Worm (Caenorhabditis elegans) whole organism, L3 larva: ENCODE measurements around the gene irld-44.

Experiments used
- R02D3.7 ChIP-seq: fragments of 150-350 bp; optimal IDR thresholded peaks from 2 replicates; lab custom pipeline; 2014; ENCODE audit warnings: missing biosample characterization, missing genetic modification characterization
- ama-1 ChIP-seq: fragments of 150-350 bp; optimal IDR thresholded peaks from 2 replicates; lab custom pipeline; 2018
- ceh-16 ChIP-seq: sonication (generic microtip); optimal IDR thresholded peaks from 2 replicates; lab custom pipeline; 2017; ENCODE audit warnings: missing biosample characterization, missing genetic modification characterization
- ceh-28 ChIP-seq: fragments of 150-350 bp; optimal IDR thresholded peaks from 2 replicates; lab custom pipeline; 2014; ENCODE audit warnings: missing biosample characterization, missing genetic modification reagents, missing genetic modification characterization
- ceh-82 ChIP-seq: fragments of 150-350 bp; optimal IDR thresholded peaks from 2 replicates; lab custom pipeline; 2014; ENCODE audit warnings: missing biosample characterization, missing genetic modification characterization
- ceh-9 ChIP-seq: sonication (generic microtip); optimal IDR thresholded peaks from 2 replicates; lab custom pipeline; 2018; ENCODE audit warnings: missing biosample characterization, missing genetic modification characterization
- daf-12 ChIP-seq: fragments of 150-350 bp; optimal IDR thresholded peaks from 2 replicates; lab custom pipeline; 2014; ENCODE audit warnings: missing biosample characterization, missing genetic modification reagents, missing genetic modification characterization
- egl-27 ChIP-seq: sonication (generic microtip); optimal IDR thresholded peaks from 4 replicates; lab custom pipeline; 2017; ENCODE audit warnings: missing biosample characterization, missing genetic modification reagents, missing genetic modification characterization
- egl-5 ChIP-seq: fragments of 150-350 bp; optimal IDR thresholded peaks from 2 replicates; lab custom pipeline; 2017; ENCODE audit warnings: missing biosample characterization, missing genetic modification reagents, missing genetic modification characterization, inconsistent platforms
- elt-3 ChIP-seq, 3 experiments: fragments of 150-350 bp in 1 of 3; sonication (generic microtip) in 2 of 3; optimal IDR thresholded peaks; 2 replicates in 2 of 3; 4 replicates in 1 of 3; lab custom pipeline; 2014 to 2017; ENCODE audit warnings: missing biosample characterization in 3 of 3, missing genetic modification characterization in 3 of 3
- eor-1 ChIP-seq, 2 experiments: fragments of 150-350 bp; optimal IDR thresholded peaks; 2 replicates each; lab custom pipeline; 2014 to 2018; ENCODE audit warnings: missing biosample characterization in 2 of 2, missing genetic modification characterization in 2 of 2
- fkh-2 ChIP-seq: fragments of 150-350 bp; optimal IDR thresholded peaks from 2 replicates; lab custom pipeline; 2014; ENCODE audit warnings: missing biosample characterization, missing genetic modification reagents, missing genetic modification characterization
- jun-1 ChIP-seq: fragments of 150-350 bp; optimal IDR thresholded peaks from 2 replicates; lab custom pipeline; 2014; ENCODE audit warnings: missing biosample characterization, missing genetic modification reagents, missing genetic modification characterization
- lin-15B ChIP-seq: fragments of 150-350 bp; optimal IDR thresholded peaks from 2 replicates; lab custom pipeline; 2014; ENCODE audit warnings: missing biosample characterization, missing genetic modification characterization
- lin-39 ChIP-seq: fragments of 150-350 bp; optimal IDR thresholded peaks from 2 replicates; lab custom pipeline; 2018; ENCODE audit warnings: missing biosample characterization, missing genetic modification reagents, missing genetic modification characterization
- mml-1 ChIP-seq: fragments of 150-350 bp; sonication (generic microtip); optimal IDR thresholded peaks from 3 replicates; lab custom pipeline; 2014; ENCODE audit warnings: missing biosample characterization, missing genetic modification characterization
- nfya-1 ChIP-seq: sonication (generic microtip); optimal IDR thresholded peaks from 2 replicates; lab custom pipeline; 2017; ENCODE audit warnings: missing genetic modification characterization, mild to moderate bottlenecking, missing compliant biosample characterization, antibody characterized with exemption, moderate library complexity; ENCODE audit not compliant: insufficient read depth
- nhr-11 ChIP-seq: fragments of 150-350 bp; optimal IDR thresholded peaks from 2 replicates; lab custom pipeline; 2014; ENCODE audit warnings: missing biosample characterization, missing genetic modification characterization
- nhr-23 ChIP-seq: fragments of 150-350 bp; optimal IDR thresholded peaks from 2 replicates; lab custom pipeline; 2014; ENCODE audit warnings: missing biosample characterization, missing genetic modification reagents, missing genetic modification characterization
- nhr-237 ChIP-seq: fragments of 150-350 bp; optimal IDR thresholded peaks from 2 replicates; lab custom pipeline; 2014; ENCODE audit warnings: missing biosample characterization, missing genetic modification characterization
- nhr-25 ChIP-seq: sonication (generic microtip); optimal IDR thresholded peaks from 2 replicates; lab custom pipeline; 2017; ENCODE audit warnings: missing biosample characterization, missing genetic modification characterization
- nhr-43 ChIP-seq: sonication (generic microtip); optimal IDR thresholded peaks from 2 replicates; lab custom pipeline; 2016; ENCODE audit warnings: mild to moderate bottlenecking, missing genetic modification characterization, missing compliant biosample characterization; ENCODE audit not compliant: poor library complexity, severe bottlenecking
- nhr-67 ChIP-seq: fragments of 150-350 bp; optimal IDR thresholded peaks from 2 replicates; lab custom pipeline; 2014; ENCODE audit warnings: missing biosample characterization, missing genetic modification characterization
- nhr-76 ChIP-seq: fragments of 150-350 bp; sonication (generic microtip); optimal IDR thresholded peaks from 5 replicates; lab custom pipeline; 2014; ENCODE audit warnings: missing biosample characterization, missing genetic modification characterization
- nhr-77 ChIP-seq: fragments of 150-350 bp; optimal IDR thresholded peaks from 2 replicates; lab custom pipeline; 2014; ENCODE audit warnings: missing biosample characterization, missing genetic modification characterization
- pha-4 ChIP-seq: fragments of 150-350 bp; optimal IDR thresholded peaks from 2 replicates; lab custom pipeline; 2014; ENCODE audit warnings: missing biosample characterization, missing genetic modification reagents, missing genetic modification characterization
- pqm-1 ChIP-seq: fragments of 150-350 bp; optimal IDR thresholded peaks from 2 replicates; lab custom pipeline; 2017; ENCODE audit warnings: missing biosample characterization, missing genetic modification characterization, inconsistent platforms
- skn-1 ChIP-seq: fragments of 150-350 bp; optimal IDR thresholded peaks from 2 replicates; lab custom pipeline; 2014; ENCODE audit warnings: missing biosample characterization, missing genetic modification characterization
- snpc-4 ChIP-seq: fragments of 150-350 bp; optimal IDR thresholded peaks from 2 replicates; lab custom pipeline; 2014; ENCODE audit warnings: missing biosample characterization, missing genetic modification characterization
- tbx-2 ChIP-seq: sonication (generic microtip); optimal IDR thresholded peaks from 2 replicates; lab custom pipeline; 2016; ENCODE audit warnings: mild to moderate bottlenecking, missing genetic modification characterization, missing compliant biosample characterization
- unc-62 ChIP-seq: fragments of 150-350 bp; sonication (generic microtip); optimal IDR thresholded peaks from 4 replicates; lab custom pipeline; 2014; ENCODE audit warnings: missing biosample characterization, missing genetic modification reagents, missing genetic modification characterization
- ztf-11 ChIP-seq: fragments of 150-350 bp; optimal IDR thresholded peaks from 2 replicates; lab custom pipeline; 2014; ENCODE audit warnings: missing biosample characterization, missing genetic modification characterization
- ztf-4 ChIP-seq: fragments of 150-350 bp; optimal IDR thresholded peaks from 2 replicates; lab custom pipeline; 2014; ENCODE audit warnings: missing biosample characterization, missing genetic modification characterization

Gene irld-44

DNA sequence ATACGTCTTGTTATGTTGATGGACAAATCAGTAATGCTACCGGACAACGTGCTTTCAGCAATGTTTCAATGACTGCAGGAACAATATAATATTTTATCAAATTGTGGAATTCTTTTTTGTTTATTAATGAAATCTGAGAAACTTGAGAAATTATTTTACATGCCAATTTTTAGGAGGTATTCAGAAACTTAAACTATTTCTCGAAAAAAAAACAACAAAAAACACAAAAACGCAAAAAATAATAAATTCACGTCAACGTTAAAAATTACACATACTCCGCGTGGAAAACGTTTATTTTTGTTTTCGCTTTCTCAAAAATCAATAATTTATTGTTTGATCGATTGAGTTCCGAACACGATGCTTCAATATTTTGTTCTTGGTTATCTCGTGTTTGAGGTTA lies 8.9 kb upstream of the irld-44 start, which contains the start of gene Y46H3D.1:
Gene Y46H3D.1 (plus strand): TSS at position 301 of the 400 bp plus-strand sequence.
- TF ChIP-seq ceh-16 (tag; lab: Kevin White, UChicago), result no peak
- TF ChIP-seq ceh-28 (tag; lab: Kevin White, UChicago), result no peak
- no peak for TF ChIP-seq nhr-67
- TF ChIP-seq egl-5, result no peak
- no peak for TF ChIP-seq lin-39
- TF ChIP-seq nhr-25 (tag; lab: Kevin White, UChicago), result no peak
- TF ChIP-seq ama-1, result no peak
- no peak for TF ChIP-seq nfya-1
- TF ChIP-seq snpc-4 (tag; lab: Kevin White, UChicago), result no peak
- TF ChIP-seq tbx-2 (tag; lab: Kevin White, UChicago), result no peak
- TF ChIP-seq nhr-43 (tag; lab: Kevin White, UChicago), result no peak
- TF ChIP-seq eor-1 (tag; optimal IDR thresholded peaks at IDR 0.05; lab: Kevin White, UChicago), result no peak
- TF ChIP-seq nhr-23 (tag; lab: Kevin White, UChicago), result no peak
- TF ChIP-seq pqm-1 (tag; lab: Kevin White, UChicago), result no peak
- TF ChIP-seq egl-27 (tag; lab: Kevin White, UChicago), result no peak
- no peak for TF ChIP-seq nhr-76
- TF ChIP-seq R02D3.7 (tag; lab: Kevin White, UChicago), result no peak
- no peak for TF ChIP-seq ceh-82 (tag; lab: Kevin White, UChicago)
- no peak for TF ChIP-seq pha-4 (tag; lab: Kevin White, UChicago)
- TF ChIP-seq ceh-9, result no peak

DNA sequence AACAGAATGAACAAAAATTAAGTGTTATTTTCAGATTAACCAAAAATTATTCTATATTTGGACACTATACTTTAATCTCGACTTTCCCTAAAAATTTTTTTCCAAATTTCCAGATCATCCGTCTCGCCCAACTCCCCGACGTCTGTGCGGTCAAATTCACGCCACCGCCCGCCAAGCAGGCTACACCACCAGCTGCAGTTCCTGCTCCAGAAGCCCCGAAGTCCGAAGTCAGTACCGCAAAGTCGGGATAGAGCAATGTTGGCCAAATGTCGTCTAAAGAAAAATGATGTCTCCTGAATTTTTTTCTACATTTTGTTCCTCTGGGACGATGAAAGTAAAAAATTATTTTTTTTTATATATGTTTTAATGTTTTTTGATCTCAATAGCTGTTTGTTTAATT lies 8.4 kb upstream of the irld-44 start:
- TF ChIP-seq mml-1 (tag; lab: Kevin White, UChicago) (no peak), nhr-237 (tag; lab: Kevin White, UChicago) (no peak), tbx-2 (tag; lab: Kevin White, UChicago) (no peak), nhr-25 (tag; lab: Kevin White, UChicago) (no peak), daf-12 (tag; lab: Kevin White, UChicago) (no peak), ztf-4 (tag; lab: Kevin White, UChicago) (no peak), skn-1 (no peak), fkh-2 (tag; lab: Kevin White, UChicago) (no peak), nhr-77 (tag; lab: Kevin White, UChicago) (no peak), pqm-1 (tag; lab: Kevin White, UChicago) (no peak)

DNA sequence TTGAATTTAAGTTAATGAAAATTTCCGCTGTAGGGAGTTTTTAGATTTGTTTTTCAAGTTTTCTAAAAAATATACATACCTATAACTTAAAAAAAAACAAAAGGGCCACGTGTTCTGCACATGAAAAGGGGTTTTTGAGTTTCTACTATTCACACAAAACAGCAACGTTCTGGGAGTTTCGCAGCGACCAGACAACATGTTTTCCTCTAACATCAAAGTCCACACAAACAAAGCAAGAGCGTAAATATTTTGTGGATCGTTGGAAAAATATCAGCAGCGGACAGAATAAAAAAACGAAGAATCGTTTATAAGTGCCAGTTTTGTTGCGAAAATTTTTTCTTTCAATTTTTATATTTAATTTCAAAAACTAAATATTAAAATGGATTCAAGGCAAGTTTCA lies 7.3 kb upstream of the irld-44 start, which contains the start of gene alh-2:
Gene alh-2 (plus strand): TSS at position 284 of the 400 bp plus-strand sequence.
- no peak for TF ChIP-seq unc-62 (GFP tag; lab: Kevin White, UChicago)
- no peak for TF ChIP-seq ceh-16 (tag; lab: Kevin White, UChicago)
- no peak for TF ChIP-seq elt-3 (tag; optimal IDR thresholded peaks at IDR 0.05; lab: Kevin White, UChicago)
- TF ChIP-seq lin-15B, result no peak
- no peak for TF ChIP-seq egl-5
- TF ChIP-seq tbx-2 (tag; lab: Kevin White, UChicago), result no peak
- no peak for TF ChIP-seq nhr-237 (tag; lab: Kevin White, UChicago)

DNA sequence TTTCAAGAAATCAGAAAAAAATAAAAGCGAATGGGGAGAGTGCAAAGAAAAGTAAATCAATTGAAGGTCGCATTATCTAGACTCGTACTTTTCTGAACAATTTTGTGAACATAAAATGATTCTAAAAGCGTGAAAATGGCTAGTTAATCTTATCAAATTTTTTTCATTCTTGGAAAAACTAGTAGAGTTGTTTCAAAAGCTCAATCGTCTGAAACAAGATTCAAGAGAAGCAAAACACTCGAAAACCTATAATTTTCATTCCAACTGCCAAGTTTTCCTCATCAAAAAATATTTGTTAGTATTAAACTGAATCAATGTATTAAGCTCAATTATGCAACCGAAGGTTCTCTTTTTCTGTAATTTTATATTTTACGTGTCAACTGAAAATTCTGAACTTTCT lies 3.1 kb upstream of the irld-44 start, which contains the start of gene irld-45:
Gene irld-45 (plus strand): TSS at position 301 of the 400 bp plus-strand sequence.
- TF ChIP-seq snpc-4 (tag; lab: Kevin White, UChicago) (no peak), skn-1 (no peak), nhr-11 (tag; lab: Kevin White, UChicago) (no peak), R02D3.7 (tag; lab: Kevin White, UChicago) (no peak), ztf-11 (tag; lab: Kevin White, UChicago) (no peak), jun-1 (tag; lab: Kevin White, UChicago) (no peak)

DNA sequence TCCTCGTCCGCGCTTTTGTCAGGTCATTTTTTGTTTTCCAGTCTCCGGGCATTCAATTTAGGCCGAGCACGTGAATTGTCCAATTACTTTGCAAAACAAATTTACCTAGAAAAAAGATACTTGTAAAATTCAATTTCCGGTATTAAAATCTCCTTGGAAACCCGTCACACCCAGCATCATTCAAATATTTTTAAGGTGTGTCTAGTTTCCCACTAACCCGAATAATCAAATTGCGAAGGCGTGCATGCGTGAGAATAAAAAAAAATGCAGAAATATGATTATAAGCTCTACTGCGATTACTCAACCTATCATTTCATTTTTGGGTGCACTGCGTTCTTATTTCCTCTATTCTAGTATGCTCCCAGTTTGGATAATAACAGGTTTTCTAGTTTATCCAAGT lies 3.7 kb downstream of the irld-44 start, which contains the start of gene irld-11:
Gene irld-11 (plus strand): TSS at position 301 of the 400 bp plus-strand sequence.
- TF ChIP-seq daf-12 (tag; lab: Kevin White, UChicago) (no peak), pha-4 (tag; lab: Kevin White, UChicago) (no peak)
